Fruit fly (Drosophila melanogaster): ENCODE results near the gene CG15211.
A peak's percentile ranks its signal among the peaks of the same experiment; 100 is the strongest.

CG15211 gene

DNA sequence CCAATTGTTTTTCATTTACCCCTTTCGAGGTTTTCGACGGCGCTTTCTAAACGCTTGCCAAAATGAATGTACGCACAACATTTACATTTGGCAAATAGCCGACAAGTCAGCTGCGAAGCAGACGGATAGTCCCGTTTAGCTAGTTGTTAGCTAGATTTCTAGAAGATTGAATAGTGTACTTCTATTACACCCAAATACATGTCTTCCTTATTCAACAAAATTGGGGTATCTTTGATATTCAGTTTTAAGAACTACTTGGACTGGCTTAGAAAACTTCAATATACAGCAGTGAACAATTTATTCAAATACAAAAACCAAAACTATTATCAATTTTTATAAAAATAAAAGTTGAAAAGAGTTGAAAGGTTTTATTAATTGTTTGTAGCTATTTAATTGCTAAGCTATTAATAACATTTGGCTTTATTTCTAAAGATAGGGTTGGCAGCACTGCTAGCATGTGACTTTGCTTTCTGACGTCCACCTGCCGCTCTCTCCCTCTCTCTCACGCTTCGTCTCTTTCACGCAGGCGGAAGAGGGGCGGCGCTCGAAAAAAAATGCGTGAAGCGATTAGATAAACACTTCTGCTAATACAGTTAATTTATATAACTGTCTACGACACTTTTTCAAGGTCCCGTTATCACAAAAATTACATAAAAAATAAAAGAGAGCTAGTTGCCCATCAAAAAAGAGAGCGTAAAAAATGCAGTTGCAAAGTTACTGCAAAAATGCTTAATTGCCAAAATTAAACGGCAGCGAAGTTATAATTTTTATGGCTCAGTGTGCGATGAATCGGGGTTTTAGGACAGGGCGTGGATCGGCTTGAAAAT lies 12.7 kb downstream of the CG15211 start (continued):
- TF ChIP-seq Vsx1 (GFP tag; optimal IDR thresholded peaks at IDR 0.05) (peak; percentile 36), fd96Cb (tag; optimal IDR thresholded peaks at IDR 0.05) (no peak), Side (GFP tag; optimal IDR thresholded peaks at IDR 0.05) (no peak), CG6854 (GFP tag; optimal IDR thresholded peaks at IDR 0.05) (no peak), HLH4C (GFP tag; IDR thresholded peaks at IDR 0.05; ENCODE audit: partially characterized antibody) (0 out of 3 replicates have a peak, but pooled peaks have one; percentile 33), sens (GFP tag) (peak; percentile 60), rib (GFP tag; IDR thresholded peaks at IDR 0.05) (peak; percentile 30; the same call in 1 of the 2 replicates), Eip74EF (GFP tag; optimal IDR thresholded peaks at IDR 0.05) (peak in 1 of 2 experiments; percentile 41), zen (tag; optimal IDR thresholded peaks at IDR 0.05) (peak; percentile 11), CG17361 (GFP tag; IDR thresholded peaks at IDR 0.05) (0 out of 3 replicates have a peak, but pooled peaks have one; percentile 19), bcd (GFP tag; optimal IDR thresholded peaks at IDR 0.05) (peak; percentile 5), run (tag; optimal IDR thresholded peaks at IDR 0.05) (no peak), D19B (GFP tag; optimal IDR thresholded peaks at IDR 0.05) (peak; percentile 9), nom (GFP tag; optimal IDR thresholded peaks at IDR 0.05) (no peak), crp (GFP tag; optimal IDR thresholded peaks at IDR 0.05) (peak in 1 of 2 experiments; percentile 28), CG12104 (GFP tag; optimal IDR thresholded peaks at IDR 0.05) (peak; percentile 16), klu (GFP tag; IDR thresholded peaks at IDR 0.05) (no peak), tio (GFP tag; optimal IDR thresholded peaks at IDR 0.05) (no peak), E2f1 (GFP tag; IDR thresholded peaks at IDR 0.05) (peak; percentile 10; the same call in 1 of the 2 replicates), fd102C (GFP tag; optimal IDR thresholded peaks at IDR 0.05) (no peak), CG10147 (GFP tag; optimal IDR thresholded peaks at IDR 0.05) (peak; percentile 40), mam (GFP tag; optimal IDR thresholded peaks at IDR 0.05) (no peak), az2 (GFP tag; optimal IDR thresholded peaks at IDR 0.05) (peak; percentile 0), Opbp (GFP tag; IDR thresholded peaks at IDR 0.05; ENCODE audit: partially characterized antibody) (no peak), CG4328 (GFP tag; optimal IDR thresholded peaks at IDR 0.05) (peak; percentile 16), zen2 (GFP tag; IDR thresholded peaks at IDR 0.05; ENCODE audit: partially characterized antibody) (no peak), CG13424 (tag; optimal IDR thresholded peaks at IDR 0.05) (peak; percentile 6), Trl (optimal IDR thresholded peaks at IDR 0.05) (peak in 1 of 2 experiments; percentile 52), Trl (GFP tag; optimal IDR thresholded peaks at IDR 0.05) (no peak), tll (GFP tag; optimal IDR thresholded peaks at IDR 0.05) (peak in 1 of 2 experiments; percentile 83), tup (GFP tag; optimal IDR thresholded peaks at IDR 0.05) (no peak), CkIIα-i1 (GFP tag; IDR thresholded peaks at IDR 0.05) (no peak), emc (GFP tag; optimal IDR thresholded peaks at IDR 0.05) (no peak), CG2202 (tag; optimal IDR thresholded peaks at IDR 0.05) (no peak), NC2α (GFP tag; optimal IDR thresholded peaks at IDR 0.05) (no peak), CG9609 (GFP tag; optimal IDR thresholded peaks at IDR 0.05) (no peak), CG9437 (GFP tag; optimal IDR thresholded peaks at IDR 0.05) (peak; percentile 43), lola (GFP tag; optimal IDR thresholded peaks at IDR 0.05) (peak in 1 of 3 experiments; percentile 18), ttk (GFP tag; IDR thresholded peaks at IDR 0.05) (no peak), CG32532 (GFP tag; IDR thresholded peaks at IDR 0.05) (0 out of 2 replicates have a peak, but pooled peaks have one; percentile 22), CG16863 (GFP tag; optimal IDR thresholded peaks at IDR 0.05) (no peak), CG18262 (tag; optimal IDR thresholded peaks at IDR 0.05) (no peak), Hr78 (GFP tag; optimal IDR thresholded peaks at IDR 0.05) (no peak), Sry-β (GFP tag; optimal IDR thresholded peaks at IDR 0.05) (peak; percentile 90), CG10543 (GFP tag; optimal IDR thresholded peaks at IDR 0.05) (peak; percentile 27), CG9817 (tag; optimal IDR thresholded peaks at IDR 0.05) (no peak), CG7556 (GFP tag; optimal IDR thresholded peaks at IDR 0.05) (peak; percentile 32)
